Worm (Caenorhabditis elegans): ENCODE measurements around the gene C08E3.14.
A peak's percentile ranks its signal among the peaks of the same experiment; 100 is the strongest.

The C08E3.14 gene

ce11 chrII:1625666-1626065, at the start of gene C08E3.14:
TSS of gene C08E3.14 (plus strand) at chrII:1625966.
- no peak for TF ChIP-seq ZK546.5 (tag; optimal IDR thresholded peaks at IDR 0.05)
- no peak for TF ChIP-seq ceh-82 (tag; optimal IDR thresholded peaks at IDR 0.05)
- TF ChIP-seq lin-13 (GFP tag; optimal IDR thresholded peaks at IDR 0.05) = no peak
- no peak for TF ChIP-seq nhr-237 (tag; optimal IDR thresholded peaks at IDR 0.05)
- no peak for TF ChIP-seq aly-2 (tag; optimal IDR thresholded peaks at IDR 0.05)
- no peak for TF ChIP-seq mbf-1 (tag; optimal IDR thresholded peaks at IDR 0.05)
- TF ChIP-seq snpc-4 (tag; optimal IDR thresholded peaks at IDR 0.05) = no peak
- TF ChIP-seq Y55F3AM.14 (GFP tag; optimal IDR thresholded peaks at IDR 0.05) = no peak
- TF ChIP-seq ztf-11 (tag; optimal IDR thresholded peaks at IDR 0.05) = no peak
- TF ChIP-seq sma-9 (GFP tag; optimal IDR thresholded peaks at IDR 0.05) = no peak
- TF ChIP-seq sma-9 (tag; optimal IDR thresholded peaks at IDR 0.05) = no peak
- no peak for TF ChIP-seq unc-55 (GFP tag; optimal IDR thresholded peaks at IDR 0.05)

ce11 chrII:1576030-1576429, 49.7 kb upstream of the C08E3.14 start, which contains the start of gene K05F6.10:
TSS of gene K05F6.10 (minus strand) at chrII:1576130.
- TF ChIP-seq ztf-1 (GFP tag; conservative IDR thresholded peaks at IDR 0.05) (no peak), nhr-21 (tag; optimal IDR thresholded peaks at IDR 0.05) (no peak), egl-27 (tag; optimal IDR thresholded peaks at IDR 0.05) (no peak)

- TF ChIP-seq crh-2 (tag; optimal IDR thresholded peaks at IDR 0.05) = no peak
- no peak for TF ChIP-seq nhr-237 (tag; optimal IDR thresholded peaks at IDR 0.05)
- no peak for TF ChIP-seq mdl-1 (tag; optimal IDR thresholded peaks at IDR 0.05)
- TF ChIP-seq sma-3 (GFP tag; optimal IDR thresholded peaks at IDR 0.05) = no peak
- no peak for TF ChIP-seq alr-1 (tag; optimal IDR thresholded peaks at IDR 0.05)
- no peak for TF ChIP-seq nhr-129 (tag; optimal IDR thresholded peaks at IDR 0.05)
- no peak for TF ChIP-seq aly-2 (tag; optimal IDR thresholded peaks at IDR 0.05)
- TF ChIP-seq fos-1 (tag; optimal IDR thresholded peaks at IDR 0.05) = peak; percentile 82
These were observed 49.0 kb upstream of the C08E3.14 start for ce11 chrII:1576772-1577171.

- TF ChIP-seq fos-1 (tag; optimal IDR thresholded peaks at IDR 0.05) (no peak), lin-13 (GFP tag; optimal IDR thresholded peaks at IDR 0.05) (no peak), lsy-2 (tag; optimal IDR thresholded peaks at IDR 0.05) (no peak), lin-11 (tag; optimal IDR thresholded peaks at IDR 0.05) (no peak), mbf-1 (tag; optimal IDR thresholded peaks at IDR 0.05) (no peak), snpc-4 (tag; optimal IDR thresholded peaks at IDR 0.05) (no peak), unc-39 (tag; optimal IDR thresholded peaks at IDR 0.05) (no peak), mab-5 (tag; optimal IDR thresholded peaks at IDR 0.05) (no peak), alr-1 (tag; optimal IDR thresholded peaks at IDR 0.05) (no peak), nhr-10 (tag; optimal IDR thresholded peaks at IDR 0.05) (no peak), ztf-4 (tag; optimal IDR thresholded peaks at IDR 0.05) (no peak), sma-3 (GFP tag; optimal IDR thresholded peaks at IDR 0.05) (no peak), dmd-4 (tag; optimal IDR thresholded peaks at IDR 0.05) (no peak), ceh-82 (tag; optimal IDR thresholded peaks at IDR 0.05) (no peak), ztf-11 (tag; optimal IDR thresholded peaks at IDR 0.05) (no peak), nhr-21 (tag; optimal IDR thresholded peaks at IDR 0.05) (no peak), crh-2 (tag; optimal IDR thresholded peaks at IDR 0.05) (no peak), nhr-77 (tag; optimal IDR thresholded peaks at IDR 0.05) (no peak), sem-4 (tag; optimal IDR thresholded peaks at IDR 0.05) (no peak)
These were observed 45.9 kb upstream of the C08E3.14 start, which contains the start of gene math-38 for ce11 chrII:1579886-1580285. TSS of gene math-38 (minus strand) at chrII:1579986.

ce11 chrII:1584140-1584539, 41.6 kb upstream of the C08E3.14 start, which contains the start of gene clec-21:
TSS of gene clec-21 (minus strand) at chrII:1584240.
- TF ChIP-seq nhr-25 (tag; optimal IDR thresholded peaks at IDR 0.05) (no peak), nhr-129 (tag; optimal IDR thresholded peaks at IDR 0.05) (no peak), dmd-4 (tag; optimal IDR thresholded peaks at IDR 0.05) (no peak), nhr-23 (tag; optimal IDR thresholded peaks at IDR 0.05) (no peak), crh-2 (tag; optimal IDR thresholded peaks at IDR 0.05) (no peak), alr-1 (tag; optimal IDR thresholded peaks at IDR 0.05) (no peak), nhr-11 (tag; optimal IDR thresholded peaks at IDR 0.05) (no peak), ztf-4 (tag; optimal IDR thresholded peaks at IDR 0.05) (no peak), nhr-10 (tag; optimal IDR thresholded peaks at IDR 0.05) (no peak), sma-9 (GFP tag; optimal IDR thresholded peaks at IDR 0.05) (no peak), sma-9 (tag; optimal IDR thresholded peaks at IDR 0.05) (no peak), unc-39 (tag; optimal IDR thresholded peaks at IDR 0.05) (no peak), mbf-1 (tag; optimal IDR thresholded peaks at IDR 0.05) (no peak), sem-4 (tag; optimal IDR thresholded peaks at IDR 0.05) (no peak), ceh-82 (tag; optimal IDR thresholded peaks at IDR 0.05) (no peak), ztf-11 (tag; optimal IDR thresholded peaks at IDR 0.05) (no peak), snpc-4 (tag; optimal IDR thresholded peaks at IDR 0.05) (no peak)
